Fruit fly (Drosophila melanogaster) whole organism: ENCODE measurements around the gene CG32669.
A peak's percentile ranks its signal among the peaks of the same experiment; 100 is the strongest.

Experiments
- CG8478 ChIP-seq: fragments of >200 bp; optimal IDR thresholded peaks from 2 replicates; lab custom pipeline; 2018; ENCODE audit warnings: inconsistent platforms
- Dll ChIP-seq: fragments of >200 bp; optimal IDR thresholded peaks from 2 replicates; lab custom pipeline; 2017
- EcR ChIP-seq, 2 experiments: fragments of >200 bp; optimal IDR thresholded peaks; 2 replicates each; lab custom pipeline; 2017; ENCODE audit warnings: missing biosample characterization in 2 of 2, missing genetic modification characterization in 2 of 2, missing genetic modification reagents in 2 of 2
- pan ChIP-seq: fragments of >200 bp; optimal IDR thresholded peaks from 2 replicates; lab custom pipeline; 2017
- psq ChIP-seq: fragments of >200 bp; optimal IDR thresholded peaks from 2 replicates; lab custom pipeline; 2017
- usp ChIP-seq: fragments of >200 bp; optimal IDR thresholded peaks from 2 replicates; lab custom pipeline; 2017; ENCODE audit warnings: missing biosample characterization, missing genetic modification characterization, mixed read lengths

CG32669 gene

DNA sequence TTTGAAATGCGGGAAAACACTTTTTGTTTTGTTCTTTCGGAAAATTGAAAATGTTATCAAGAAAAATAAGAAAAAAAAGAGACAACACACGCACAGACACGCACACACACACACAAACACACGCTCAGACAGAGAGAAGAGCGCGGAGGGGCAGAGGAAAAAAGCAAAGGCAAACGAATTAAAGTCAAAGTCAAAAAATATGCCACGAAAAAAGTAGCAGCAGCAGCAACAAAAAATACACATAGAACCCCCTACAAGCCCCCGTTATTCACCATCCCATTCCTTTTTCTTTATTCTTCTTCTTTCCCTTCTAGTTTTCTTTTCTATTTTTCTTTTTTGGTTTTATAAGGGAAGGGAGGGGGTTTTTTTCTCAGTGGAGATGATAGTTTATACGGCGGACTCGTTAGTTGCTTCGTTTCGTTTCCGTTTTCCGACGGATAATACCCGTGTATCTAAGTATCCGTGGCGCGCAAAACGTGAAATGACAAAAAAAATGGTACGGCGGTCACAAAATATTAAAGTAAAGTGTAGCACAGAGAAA lies 30.0 kb downstream of the CG32669 start:
- no peak for TF ChIP-seq EcR (GFP tag; optimal IDR thresholded peaks at IDR 0.05; lab: Kevin White, UChicago)
- TF ChIP-seq psq (lab: Kevin White, UChicago): no peak
- TF ChIP-seq pan (lab: Kevin White, UChicago): no peak
- TF ChIP-seq CG8478 (lab: Kevin White, UChicago): no peak
- TF ChIP-seq Dll (lab: Kevin White, UChicago): no peak

DNA sequence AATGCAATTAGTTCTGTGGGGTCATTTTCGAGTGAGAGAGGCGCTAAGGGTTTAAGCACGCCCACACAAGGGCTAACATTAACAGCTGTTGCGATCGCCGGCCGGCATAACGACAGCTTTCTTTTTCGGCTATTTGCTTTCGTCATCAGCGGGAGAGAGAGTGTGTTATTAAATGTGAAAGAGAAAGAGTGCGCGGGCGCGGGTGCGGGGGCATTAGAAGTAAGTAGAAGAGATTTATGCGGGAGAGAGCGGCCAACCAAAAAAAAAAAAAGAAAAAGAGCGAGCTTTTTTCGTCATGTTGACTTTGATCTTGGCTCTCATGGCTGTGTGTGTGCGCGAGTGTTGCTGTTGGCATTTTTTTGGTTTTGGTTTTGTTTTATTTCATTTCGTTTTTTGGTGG lies 30.8 kb downstream of the CG32669 start:
- peak; percentile 27 for TF ChIP-seq Dll (lab: Kevin White, UChicago)
- no peak for TF ChIP-seq CG8478 (lab: Kevin White, UChicago)

DNA sequence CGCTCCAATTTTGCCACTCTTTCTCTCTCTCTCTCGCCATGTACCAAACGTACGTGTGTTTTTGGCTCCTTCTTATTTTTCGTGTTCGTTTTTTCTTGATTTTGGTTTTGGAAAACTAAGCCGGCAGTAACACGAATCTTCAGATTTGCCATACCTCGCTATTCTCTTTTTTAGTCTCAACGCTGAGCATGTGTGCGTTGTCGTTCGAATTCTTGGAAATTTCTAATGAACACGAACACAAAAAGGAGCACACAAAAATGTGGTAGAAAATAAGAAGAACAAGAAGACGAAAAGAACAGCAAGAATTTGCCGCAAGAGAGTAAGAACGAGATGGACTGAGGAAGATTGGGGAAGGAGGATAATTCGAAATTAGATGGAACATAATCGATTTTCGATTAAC lies 36.2 kb downstream of the CG32669 start:
- no peak for TF ChIP-seq CG8478 (lab: Kevin White, UChicago)
- no peak for TF ChIP-seq usp (GFP tag; lab: Kevin White, UChicago)
- no peak for TF ChIP-seq Dll (lab: Kevin White, UChicago)
- TF ChIP-seq EcR (GFP tag; optimal IDR thresholded peaks at IDR 0.05; lab: Kevin White, UChicago): no peak
- no peak for TF ChIP-seq pan (lab: Kevin White, UChicago)
- no peak for TF ChIP-seq psq (lab: Kevin White, UChicago)

DNA sequence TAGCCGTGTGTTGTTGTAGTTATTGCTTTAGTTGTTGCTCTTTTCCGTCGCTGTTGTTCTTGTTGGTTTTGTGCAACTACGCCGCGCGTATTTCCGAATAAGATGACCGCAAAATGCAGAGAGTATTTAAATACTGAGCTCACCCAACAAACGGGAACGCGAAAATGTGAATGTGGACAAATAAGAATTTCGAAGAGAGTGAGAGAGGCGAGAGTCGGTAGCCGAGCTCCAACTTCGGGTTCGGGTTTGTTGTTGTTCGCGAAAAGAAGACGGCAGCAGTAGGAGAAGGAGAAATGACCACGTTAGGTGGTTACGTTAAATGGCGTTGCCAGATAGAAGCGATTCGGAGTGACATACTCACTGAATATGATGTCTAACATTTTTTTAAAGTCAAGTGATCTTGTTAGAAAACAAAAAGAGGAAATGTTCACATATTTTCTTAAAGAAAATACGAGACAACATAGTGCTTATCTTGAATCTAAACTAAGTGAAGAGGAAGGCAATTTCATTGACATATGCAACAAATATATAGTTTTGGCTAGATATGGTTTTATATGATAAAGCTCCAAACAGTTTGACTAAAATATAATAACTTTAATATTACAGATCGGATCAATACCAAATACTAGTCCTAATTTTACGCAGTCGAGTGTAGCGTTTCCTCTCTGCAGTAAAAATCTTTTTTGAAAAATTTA lies 38.0 kb downstream of the CG32669 start:
- TF ChIP-seq CG8478 (lab: Kevin White, UChicago) (no peak), EcR (GFP tag; optimal IDR thresholded peaks at IDR 0.05; lab: Kevin White, UChicago) (no peak), usp (GFP tag; lab: Kevin White, UChicago) (no peak), Dll (lab: Kevin White, UChicago) (peak; percentile 47), psq (lab: Kevin White, UChicago) (no peak)

DNA sequence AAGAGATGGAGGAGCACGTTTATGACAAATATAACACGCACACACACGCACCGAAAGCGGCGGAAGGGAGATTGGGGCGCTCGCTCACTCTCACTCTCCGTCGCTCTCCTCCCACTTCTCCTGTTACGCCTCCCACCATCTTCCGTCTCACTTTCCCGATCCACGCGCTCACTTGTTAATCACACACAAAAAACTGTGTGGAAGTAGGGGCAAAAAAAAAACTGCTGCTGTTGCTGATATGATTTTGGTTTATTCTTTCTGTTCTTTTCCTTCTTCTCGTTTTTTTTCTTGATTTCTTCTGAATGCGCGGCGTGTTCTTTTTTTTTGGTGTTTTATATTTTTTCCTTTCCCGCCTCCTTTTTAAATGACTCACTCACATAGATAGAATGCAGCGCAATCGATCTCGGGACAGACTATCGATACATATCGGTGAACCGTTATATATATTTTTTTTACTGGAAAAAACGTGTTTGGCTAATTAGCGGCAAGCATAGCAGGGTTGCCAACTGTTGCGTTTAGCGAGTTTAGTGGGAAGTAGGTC lies 39.2 kb downstream of the CG32669 start:
- TF ChIP-seq CG8478 (lab: Kevin White, UChicago) (no peak), EcR (GFP tag; optimal IDR thresholded peaks at IDR 0.05; lab: Kevin White, UChicago) (no peak), Dll (lab: Kevin White, UChicago) (peak; percentile 71), pan (lab: Kevin White, UChicago) (no peak)

DNA sequence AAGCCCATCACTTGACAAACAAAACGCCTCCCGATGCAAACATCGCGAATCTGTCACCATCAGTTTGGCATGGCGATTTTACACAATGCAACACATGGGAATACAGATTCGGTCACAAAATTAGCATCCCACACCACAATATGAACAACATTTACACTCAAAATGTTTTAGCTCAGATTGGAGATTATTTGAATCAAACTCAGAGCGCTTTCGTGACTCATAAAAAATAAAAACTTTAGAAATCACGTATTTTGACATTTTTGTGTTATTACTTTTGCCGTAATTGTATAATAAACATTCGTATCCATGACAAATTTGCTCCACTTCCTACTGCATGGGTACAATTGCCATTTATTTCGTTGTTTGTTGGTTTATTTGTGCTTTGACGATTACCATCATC lies 40.8 kb downstream of the CG32669 start:
- TF ChIP-seq usp (GFP tag; lab: Kevin White, UChicago): no peak
- TF ChIP-seq CG8478 (lab: Kevin White, UChicago): no peak
- no peak for TF ChIP-seq Dll (lab: Kevin White, UChicago)
- TF ChIP-seq pan (lab: Kevin White, UChicago): no peak
- TF ChIP-seq psq (lab: Kevin White, UChicago): no peak
- no peak for TF ChIP-seq EcR (GFP tag; optimal IDR thresholded peaks at IDR 0.05; lab: Kevin White, UChicago)

DNA sequence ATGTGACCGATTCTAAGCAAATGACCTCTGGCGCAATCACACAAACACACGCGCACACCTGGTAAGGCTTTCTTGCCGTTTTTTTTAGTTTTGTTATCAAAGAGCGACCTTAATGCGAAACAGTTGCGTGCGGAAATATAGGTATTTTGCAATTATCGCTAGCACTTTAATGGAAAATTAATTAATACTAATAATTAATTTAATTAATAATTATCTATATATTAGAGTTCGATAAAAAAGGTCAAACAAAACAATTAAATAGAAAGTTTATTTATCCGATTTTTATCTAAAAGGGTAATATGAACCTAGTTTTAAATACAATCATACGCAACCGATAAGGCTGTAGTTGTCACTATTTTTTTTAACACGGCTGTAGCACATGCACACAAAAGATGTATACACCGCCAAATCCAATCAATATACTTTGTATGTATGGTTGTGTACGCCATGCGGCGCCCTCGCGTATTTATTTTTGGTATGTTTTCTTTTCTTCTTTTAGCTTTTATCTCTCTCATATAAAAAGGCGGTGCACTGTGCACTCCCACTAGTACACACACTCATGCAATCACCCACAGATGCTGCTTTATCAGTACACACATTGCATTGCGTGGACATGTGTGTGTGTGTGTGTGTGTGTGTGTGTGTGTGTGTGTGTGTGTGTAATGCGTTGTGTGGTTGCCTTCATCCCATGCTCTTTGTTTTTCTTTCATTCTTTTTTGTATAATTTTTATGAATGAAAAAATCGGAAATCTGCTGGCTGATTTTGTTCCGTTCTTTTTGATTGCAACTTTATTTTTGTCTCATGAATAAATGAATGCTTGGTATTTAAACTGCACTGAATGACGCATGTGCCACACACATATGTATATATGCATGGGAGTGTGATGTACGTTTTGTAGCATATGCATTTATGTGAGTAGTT lies 42.2 kb downstream of the CG32669 start:
- TF ChIP-seq pan (lab: Kevin White, UChicago): no peak
- TF ChIP-seq Dll (lab: Kevin White, UChicago): no peak
- TF ChIP-seq EcR (GFP tag; optimal IDR thresholded peaks at IDR 0.05; lab: Kevin White, UChicago): no peak
- no peak for TF ChIP-seq CG8478 (lab: Kevin White, UChicago)
- no peak for TF ChIP-seq psq (lab: Kevin White, UChicago)
- TF ChIP-seq usp (GFP tag; lab: Kevin White, UChicago): no peak

DNA sequence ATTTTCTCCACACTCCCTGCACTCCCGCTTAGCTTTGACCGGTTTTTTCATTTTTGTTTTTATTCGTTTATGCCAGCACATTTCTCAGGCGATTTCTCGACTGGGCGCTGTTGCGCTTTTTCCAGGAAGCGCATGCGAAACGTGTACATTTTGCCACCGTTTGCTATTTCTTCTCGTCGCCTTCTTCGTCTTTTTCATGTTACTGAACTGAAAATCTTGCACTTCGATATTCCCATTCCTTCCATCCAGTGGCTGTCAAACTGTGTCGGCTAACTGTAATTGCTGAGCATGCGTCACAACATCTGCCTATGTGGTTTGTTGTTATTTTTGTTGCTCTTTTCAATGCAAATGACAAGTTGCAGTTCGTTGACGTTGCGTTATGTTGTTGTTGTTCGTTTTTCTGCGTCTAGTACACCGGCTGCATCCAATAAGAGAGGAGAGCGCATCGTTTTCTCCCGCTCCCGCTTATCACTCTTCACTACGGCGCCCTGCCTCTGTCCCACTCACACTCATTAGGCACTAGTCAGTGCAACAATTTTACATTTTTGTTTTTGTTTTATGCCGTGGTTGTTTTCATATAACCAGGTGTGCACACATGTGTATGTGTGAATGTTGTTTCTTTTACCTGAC lies 42.9 kb downstream of the CG32669 start:
- TF ChIP-seq EcR (GFP tag; optimal IDR thresholded peaks at IDR 0.05; lab: Kevin White, UChicago) (peak in 1 of 2 experiments; percentile 93), pan (lab: Kevin White, UChicago) (no peak)

DNA sequence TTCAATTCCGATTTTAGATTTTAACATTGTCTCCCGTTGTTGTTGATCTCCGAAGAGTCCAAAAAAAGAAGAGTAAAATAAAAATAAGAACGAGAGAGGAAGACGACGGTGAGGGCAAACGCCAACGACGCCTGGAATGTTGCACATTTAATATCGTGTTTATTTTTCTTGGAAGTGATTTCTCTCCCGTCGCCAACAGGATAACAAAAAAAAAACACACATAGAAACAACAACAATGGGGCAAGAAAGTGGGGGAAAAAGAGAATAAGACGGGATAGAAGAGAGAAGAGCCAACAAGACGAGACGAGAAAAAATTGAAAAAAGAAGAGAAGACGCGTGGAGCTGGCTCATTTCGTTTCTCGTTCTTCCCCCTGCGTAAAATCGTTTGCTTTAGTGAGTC lies 43.8 kb downstream of the CG32669 start:
- TF ChIP-seq usp (GFP tag; lab: Kevin White, UChicago): no peak
